Worm (Caenorhabditis elegans): ENCODE measurements around the gene mecr-1.

DNA sequence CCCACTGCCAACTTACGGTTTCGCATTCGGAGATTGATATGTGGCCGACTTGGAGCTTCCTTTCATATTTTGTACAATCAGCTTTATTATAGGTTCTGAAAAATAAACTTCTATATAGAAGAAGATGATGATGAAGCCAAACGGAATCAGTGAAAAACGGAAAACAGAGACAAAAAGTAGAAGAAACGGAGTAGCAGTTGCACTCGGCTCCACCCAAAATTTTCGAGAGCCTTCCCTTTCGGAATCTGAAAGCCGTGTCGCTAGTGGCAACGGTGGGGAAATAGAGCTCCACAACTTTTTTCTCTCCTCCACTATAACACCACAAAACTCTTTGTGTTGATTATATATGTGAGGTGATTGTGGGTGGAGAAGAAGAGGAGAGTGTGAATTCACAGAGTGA is 5.6 kb downstream of the mecr-1 start, which contains the start of gene W09H1.1:
- no peak for TF ChIP-seq rec-8 (tag; optimal IDR thresholded peaks at IDR 0.05)
- no peak for TF ChIP-seq F55B11.4 (tag; optimal IDR thresholded peaks at IDR 0.05; ENCODE audit: borderline replicate concordance, insufficient read depth)
- TF ChIP-seq pha-4 (tag; optimal IDR thresholded peaks at IDR 0.05): no peak
- TF ChIP-seq efl-1 (GFP tag; optimal IDR thresholded peaks at IDR 0.05): no peak
- no peak for TF ChIP-seq egrh-3 (GFP tag; IDR thresholded peaks at IDR 0.05)

Measured in whole organism, young adult.